Worm (Caenorhabditis elegans): ENCODE data around the gene K06A4.7.

Gene K06A4.7

ce11 chrV:9491440-9492160 lies at the start of gene K06A4.7:
K06A4.7 (minus strand) TSS chrV:9491490.
- TF ChIP-seq nhr-80 (tag; optimal IDR thresholded peaks at IDR 0.05) = peak; percentile 63
- no peak for TF ChIP-seq somi-1 (GFP tag; optimal IDR thresholded peaks at IDR 0.05)
- TF ChIP-seq madf-8 (GFP tag; conservative IDR thresholded peaks at IDR 0.05) = no peak

ce11 chrV:9539638-9540037 lies 48.3 kb upstream of the K06A4.7 start, which contains the start of gene C50F4.12:
C50F4.12 (minus strand) TSS chrV:9539738.
- no peak for TF ChIP-seq lin-35 (GFP tag; optimal IDR thresholded peaks at IDR 0.05)
- no peak for TF ChIP-seq bed-2 (GFP tag; IDR thresholded peaks at IDR 0.05)
- TF ChIP-seq nhr-179 (tag; optimal IDR thresholded peaks at IDR 0.05) = no peak

- no peak for TF ChIP-seq Y56A3A.18 (GFP tag; IDR thresholded peaks at IDR 0.05)
- peak; percentile 33 for TF ChIP-seq ztf-18 (tag; optimal IDR thresholded peaks at IDR 0.05)
- TF ChIP-seq lin-54 (GFP tag; optimal IDR thresholded peaks at IDR 0.05) = no peak
- peak; percentile 57 for TF ChIP-seq attf-6 (GFP tag; IDR thresholded peaks at IDR 0.05)
- no peak for TF ChIP-seq unc-62 (GFP tag; optimal IDR thresholded peaks at IDR 0.05)
- TF ChIP-seq B0035.1 (tag; optimal IDR thresholded peaks at IDR 0.05) = no peak
- no peak for TF ChIP-seq nhr-179 (tag; optimal IDR thresholded peaks at IDR 0.05)
- no peak for TF ChIP-seq tlf-1 (GFP tag; optimal IDR thresholded peaks at IDR 0.05)
- TF ChIP-seq cebp-1 (GFP tag; IDR thresholded peaks at IDR 0.05) = peak; percentile 34; the same call in 1 of the 2 replicates
- no peak for TF ChIP-seq cebp-1 (tag; optimal IDR thresholded peaks at IDR 0.05)
- TF ChIP-seq hlh-12 (tag; optimal IDR thresholded peaks at IDR 0.05) = no peak
- no peak for TF ChIP-seq F39B2.1 (GFP tag; IDR thresholded peaks at IDR 0.05)
- TF ChIP-seq pbrm-1 (GFP tag; IDR thresholded peaks at IDR 0.05) = no peak
- TF ChIP-seq lag-1 (GFP tag; IDR thresholded peaks at IDR 0.05) = no peak
- TF ChIP-seq K11D2.4 (GFP tag; IDR thresholded peaks at IDR 0.05) = peak; percentile 58; the same call in 1 of the 2 replicates
- TF ChIP-seq unc-130 (GFP tag; optimal IDR thresholded peaks at IDR 0.05) = peak; percentile 66
- TF ChIP-seq atf-7 (tag; optimal IDR thresholded peaks at IDR 0.05) = no peak
- TF ChIP-seq D2030.7 (GFP tag; IDR thresholded peaks at IDR 0.05) = peak; percentile 32; the same call in 1 of the 2 replicates
- TF ChIP-seq ceh-27 (GFP tag; optimal IDR thresholded peaks at IDR 0.05) = peak; percentile 43
- peak; percentile 71 for TF ChIP-seq dox-1 (GFP tag; IDR thresholded peaks at IDR 0.05)
- 0 out of 2 replicates have a peak, but pooled peaks have one; percentile 45 for TF ChIP-seq ceh-91 (GFP tag; IDR thresholded peaks at IDR 0.05)
- TF ChIP-seq snpc-4 (GFP tag; optimal IDR thresholded peaks at IDR 0.05) = no peak
- TF ChIP-seq snpc-4 (tag; optimal IDR thresholded peaks at IDR 0.05) = peak in 2 of 4 experiments; percentile 3 to 27
- 0 out of 2 replicates have a peak, but pooled peaks have one; percentile 18 for TF ChIP-seq Y79H2A.3 (GFP tag; conservative IDR thresholded peaks at IDR 0.05)
- TF ChIP-seq nhr-80 (tag; optimal IDR thresholded peaks at IDR 0.05) = no peak
- TF ChIP-seq nfyb-1 (GFP tag; IDR thresholded peaks at IDR 0.05) = no peak
- TF ChIP-seq ets-4 (GFP tag; optimal IDR thresholded peaks at IDR 0.05) = no peak
- no peak for TF ChIP-seq F57A8.1 (GFP tag; optimal IDR thresholded peaks at IDR 0.05)
- TF ChIP-seq rec-8 (tag; optimal IDR thresholded peaks at IDR 0.05) = peak in 1 of 2 experiments; percentile 32
- no peak for TF ChIP-seq B0261.1 (tag; optimal IDR thresholded peaks at IDR 0.05)
- 0 out of 2 replicates have a peak, but pooled peaks have one; percentile 15 for TF ChIP-seq hmg-1.2 (GFP tag; IDR thresholded peaks at IDR 0.05)
- no peak for TF ChIP-seq mcd-1 (GFP tag; IDR thresholded peaks at IDR 0.05)
- peak; percentile 50 for TF ChIP-seq him-1 (tag; optimal IDR thresholded peaks at IDR 0.05)
- no peak for TF ChIP-seq nhr-120 (GFP tag; IDR thresholded peaks at IDR 0.05)
- no peak for TF ChIP-seq madf-10 (tag; optimal IDR thresholded peaks at IDR 0.05)
- peak in 1 of 2 experiments; percentile 16 for TF ChIP-seq let-607 (tag; optimal IDR thresholded peaks at IDR 0.05)
- no peak for TF ChIP-seq Y67H2A.10 (GFP tag; conservative IDR thresholded peaks at IDR 0.05)
- TF ChIP-seq madf-6 (GFP tag; IDR thresholded peaks at IDR 0.05) = peak; percentile 85
- no peak for TF ChIP-seq ztf-28 (GFP tag; IDR thresholded peaks at IDR 0.05)
Measured at ce11 chrV:9536505-9536904, 45.2 kb upstream of the K06A4.7 start, which contains the start of gene C50F4.4. C50F4.4 (plus strand) TSS chrV:9536771.

Measured in whole organism, young adult.